Fruit fly (Drosophila melanogaster) whole organism, embryonic: Measurements from ENCODE around the gene Etfb.

Experiments
- Awh ChIP-seq: fragments of 200-800 bp; sonication (Bioruptor generic); IDR thresholded peaks from 2 replicates; pipeline ENCODE4, ENCODE4 v1.3.6; 2022; ENCODE audit warnings: missing biosample characterization, missing genetic modification characterization
- Blimp-1 ChIP-seq: fragments of 200-800 bp; sonication (Bioruptor generic); optimal IDR thresholded peaks from 3 replicates; lab custom pipeline; 2018; ENCODE audit warnings: missing biosample characterization, missing genetic modification characterization, mild to moderate bottlenecking, moderate library complexity, missing genetic modification reagents
- Bteb2 ChIP-seq: fragments of 200-800 bp; sonication (Bioruptor generic); optimal IDR thresholded peaks from 2 replicates; lab custom pipeline; 2016; ENCODE audit warnings: missing biosample characterization, missing genetic modification characterization
- CG10543 ChIP-seq: fragments of 200-800 bp; sonication (Bioruptor generic); optimal IDR thresholded peaks from 3 replicates; lab custom pipeline; 2017; ENCODE audit warnings: missing biosample characterization, mild to moderate bottlenecking, missing genetic modification characterization, moderate library complexity
- CG11504 ChIP-seq: fragments of 200-800 bp; sonication (Bioruptor generic); optimal IDR thresholded peaks from 3 replicates; lab custom pipeline; 2019; ENCODE audit warnings: missing biosample characterization, mild to moderate bottlenecking, missing genetic modification characterization, moderate library complexity
- CG11695 ChIP-seq: fragments of 200-800 bp; sonication (Bioruptor generic); IDR thresholded peaks from 3 replicates; pipeline ENCODE4 v1.3.6; 2022; ENCODE audit warnings: missing biosample characterization, missing genetic modification characterization
- CG12769 ChIP-seq: fragments of 200-800 bp; sonication (Bioruptor generic); optimal IDR thresholded peaks from 2 replicates; lab custom pipeline; 2019; ENCODE audit warnings: missing biosample characterization, mild to moderate bottlenecking, missing genetic modification characterization, moderate library complexity
- CG14710 ChIP-seq: fragments of 200-800 bp; sonication (Bioruptor generic); optimal IDR thresholded peaks from 3 replicates; lab custom pipeline; 2019; ENCODE audit warnings: missing biosample characterization, mild to moderate bottlenecking, missing genetic modification characterization, moderate library complexity
- CG14965 ChIP-seq: fragments of 200-800 bp; sonication (Bioruptor generic); optimal IDR thresholded peaks from 2 replicates; lab custom pipeline; 2016; ENCODE audit warnings: missing biosample characterization, missing genetic modification characterization, borderline replicate concordance
- CG1647 ChIP-seq: fragments of 200-800 bp; sonication (Bioruptor generic); optimal IDR thresholded peaks from 3 replicates; lab custom pipeline; 2016; ENCODE audit warnings: missing biosample characterization, missing genetic modification characterization
- CG2678 ChIP-seq: fragments of 200-800 bp; sonication (Bioruptor generic); optimal IDR thresholded peaks from 3 replicates; lab custom pipeline; 2019; ENCODE audit warnings: missing biosample characterization, mild to moderate bottlenecking, missing genetic modification characterization, moderate library complexity
- CG6654 ChIP-seq: fragments of 200-800 bp; sonication (Bioruptor generic); optimal IDR thresholded peaks from 2 replicates; lab custom pipeline; 2017; ENCODE audit warnings: missing biosample characterization, mild to moderate bottlenecking, missing genetic modification characterization
- CG7556 ChIP-seq: fragments of 200-800 bp; sonication (Bioruptor generic); optimal IDR thresholded peaks from 2 replicates; lab custom pipeline; 2017; ENCODE audit warnings: missing biosample characterization, mild to moderate bottlenecking, missing genetic modification characterization
- Chrac-16 ChIP-seq: fragments of 200-800 bp; sonication (Bioruptor generic); optimal IDR thresholded peaks from 3 replicates; lab custom pipeline; 2016; ENCODE audit warnings: missing biosample characterization, missing genetic modification characterization
- Fer1 ChIP-seq: fragments of 200-800 bp; sonication (Bioruptor generic); optimal IDR thresholded peaks from 2 replicates; lab custom pipeline; 2017; ENCODE audit warnings: missing biosample characterization, mild to moderate bottlenecking, missing genetic modification characterization
- HLHmδ ChIP-seq: fragments of 200-800 bp; sonication (Bioruptor generic); optimal IDR thresholded peaks from 2 replicates; lab custom pipeline; 2018; ENCODE audit warnings: missing biosample characterization, mild to moderate bottlenecking, missing genetic modification characterization, moderate library complexity
- Hey ChIP-seq: fragments of 200-800 bp; sonication (Bioruptor generic); optimal IDR thresholded peaks from 3 replicates; lab custom pipeline; 2018; ENCODE audit warnings: missing biosample characterization, mild to moderate bottlenecking, missing genetic modification characterization
- HmgZ ChIP-seq: fragments of 200-800 bp; sonication (Bioruptor generic); optimal IDR thresholded peaks from 2 replicates; lab custom pipeline; 2018; ENCODE audit warnings: missing biosample characterization, mild to moderate bottlenecking, missing genetic modification characterization
- Hmr ChIP-seq: fragments of 200-800 bp; sonication (Bioruptor generic); optimal IDR thresholded peaks from 3 replicates; lab custom pipeline; 2017; ENCODE audit warnings: mild to moderate bottlenecking, missing biosample characterization, missing genetic modification reagents, missing genetic modification characterization
- Lim3 ChIP-seq: fragments of 200-800 bp; sonication (Bioruptor generic); IDR thresholded peaks from 2 replicates; pipeline ENCODE4 v1.3.6; 2022; ENCODE audit warnings: missing biosample characterization, missing genetic modification characterization
- Neu2 ChIP-seq: fragments of 200-800 bp; sonication (Bioruptor generic); optimal IDR thresholded peaks from 3 replicates; lab custom pipeline; 2016; ENCODE audit warnings: missing biosample characterization, missing genetic modification characterization, borderline replicate concordance
- Oli ChIP-seq: fragments of 200-800 bp; sonication (Bioruptor generic); optimal IDR thresholded peaks from 2 replicates; lab custom pipeline; 2018; ENCODE audit warnings: missing biosample characterization, mild to moderate bottlenecking, missing genetic modification characterization, moderate library complexity
- Optix ChIP-seq: fragments of 200-800 bp; sonication (Bioruptor generic); IDR thresholded peaks from 3 replicates; pipeline ENCODE4 v1.3.6; 2022; ENCODE audit warnings: missing biosample characterization, missing genetic modification characterization
- Poxn ChIP-seq: fragments of 200-800 bp; sonication (Bioruptor generic); IDR thresholded peaks from 2 replicates; pipeline ENCODE4 v1.3.6; 2022; ENCODE audit warnings: missing biosample characterization, missing genetic modification characterization
- Side ChIP-seq: fragments of 200-800 bp; sonication (Bioruptor generic); optimal IDR thresholded peaks from 2 replicates; lab custom pipeline; 2016; ENCODE audit warnings: missing biosample characterization, missing genetic modification characterization
- Sox100B ChIP-seq: fragments of 200-800 bp; sonication (Bioruptor generic); optimal IDR thresholded peaks from 3 replicates; lab custom pipeline; 2018; ENCODE audit warnings: missing biosample characterization, mild to moderate bottlenecking, missing genetic modification characterization
- Xrp1 ChIP-seq: fragments of 200-800 bp; sonication (Bioruptor generic); IDR thresholded peaks from 2 replicates; pipeline ENCODE4 v1.3.6; 2022; ENCODE audit warnings: missing biosample characterization, missing genetic modification characterization
- az2 ChIP-seq: fragments of 200-800 bp; sonication (Bioruptor generic); optimal IDR thresholded peaks from 3 replicates; lab custom pipeline; 2016; ENCODE audit warnings: missing biosample characterization, missing genetic modification characterization
- chif ChIP-seq, 2 experiments: fragments of 200-800 bp; sonication (Bioruptor generic); optimal IDR thresholded peaks; 3 replicates each; lab custom pipeline; 2016; ENCODE audit warnings: missing biosample characterization in 2 of 2, missing genetic modification characterization in 2 of 2
- crp ChIP-seq, 2 experiments: fragments of 200-800 bp; sonication (Bioruptor generic); optimal IDR thresholded peaks; 2 replicates in 1 of 2; 3 replicates in 1 of 2; lab custom pipeline; 2017; ENCODE audit warnings: missing biosample characterization in 2 of 2, missing genetic modification characterization in 2 of 2, mild to moderate bottlenecking in 1 of 2, moderate library complexity in 1 of 2
- dati ChIP-seq: fragments of 200-800 bp; sonication (Bioruptor generic); IDR thresholded peaks from 2 replicates; pipeline ENCODE4 v1.3.6; 2022; ENCODE audit warnings: missing biosample characterization, missing genetic modification characterization
- dimm ChIP-seq: fragments of 200-800 bp; sonication (Bioruptor generic); IDR thresholded peaks from 2 replicates; pipeline ENCODE4 v1.3.6; 2022; ENCODE audit warnings: missing biosample characterization, missing genetic modification characterization
- dmrt99B ChIP-seq: fragments of 200-800 bp; sonication (Bioruptor generic); optimal IDR thresholded peaks from 2 replicates; lab custom pipeline; 2018; ENCODE audit warnings: missing biosample characterization, mild to moderate bottlenecking, missing genetic modification characterization, moderate library complexity
- lola ChIP-seq, 3 experiments: fragments of >200 bp in 2 of 3; fragments of 200-800 bp in 1 of 3; sonication (Bioruptor generic) in 1 of 3; optimal IDR thresholded peaks; 2 replicates each; lab custom pipeline; 2017 to 2019; ENCODE audit warnings: missing biosample characterization in 3 of 3, missing genetic modification characterization in 3 of 3, mild to moderate bottlenecking in 1 of 3, moderate library complexity in 1 of 3
- lov ChIP-seq, 2 experiments: fragments of 200-800 bp in 1 of 2; fragments of >200 bp in 1 of 2; sonication (Bioruptor generic) in 1 of 2; IDR thresholded peaks in 1 of 2; optimal IDR thresholded peaks in 1 of 2; 2 replicates in 1 of 2; 3 replicates in 1 of 2; pipeline versions ENCODE4 v1.3.6 to Lab custom; 2017 to 2022; ENCODE audit warnings: missing biosample characterization in 1 of 2, missing genetic modification characterization in 1 of 2
- sens-2 ChIP-seq: fragments of 200-800 bp; sonication (Bioruptor generic); IDR thresholded peaks from 2 replicates; pipeline ENCODE4 v1.3.6; 2022; ENCODE audit warnings: missing biosample characterization, missing genetic modification characterization
- seq ChIP-seq: fragments of 200-800 bp; sonication (Bioruptor generic); IDR thresholded peaks from 2 replicates; pipeline ENCODE4 v1.3.6; 2022; ENCODE audit warnings: missing biosample characterization, missing genetic modification characterization
- stc ChIP-seq: fragments of 200-800 bp; sonication (Bioruptor generic); IDR thresholded peaks from 2 replicates; pipeline ENCODE4 v1.3.6; 2022; ENCODE audit warnings: missing biosample characterization, missing genetic modification characterization
- tgo ChIP-seq: fragments of 200-800 bp; sonication (Bioruptor generic); IDR thresholded peaks from 3 replicates; pipeline ENCODE4 v1.3.6; 2022; ENCODE audit warnings: missing biosample characterization, missing genetic modification characterization
- ttk ChIP-seq: fragments of 200-800 bp; sonication (Bioruptor generic); IDR thresholded peaks from 2 replicates; pipeline ENCODE4 v2.1.2; 2022; ENCODE audit warnings: missing biosample characterization, missing genetic modification characterization

Gene Etfb

DNA sequence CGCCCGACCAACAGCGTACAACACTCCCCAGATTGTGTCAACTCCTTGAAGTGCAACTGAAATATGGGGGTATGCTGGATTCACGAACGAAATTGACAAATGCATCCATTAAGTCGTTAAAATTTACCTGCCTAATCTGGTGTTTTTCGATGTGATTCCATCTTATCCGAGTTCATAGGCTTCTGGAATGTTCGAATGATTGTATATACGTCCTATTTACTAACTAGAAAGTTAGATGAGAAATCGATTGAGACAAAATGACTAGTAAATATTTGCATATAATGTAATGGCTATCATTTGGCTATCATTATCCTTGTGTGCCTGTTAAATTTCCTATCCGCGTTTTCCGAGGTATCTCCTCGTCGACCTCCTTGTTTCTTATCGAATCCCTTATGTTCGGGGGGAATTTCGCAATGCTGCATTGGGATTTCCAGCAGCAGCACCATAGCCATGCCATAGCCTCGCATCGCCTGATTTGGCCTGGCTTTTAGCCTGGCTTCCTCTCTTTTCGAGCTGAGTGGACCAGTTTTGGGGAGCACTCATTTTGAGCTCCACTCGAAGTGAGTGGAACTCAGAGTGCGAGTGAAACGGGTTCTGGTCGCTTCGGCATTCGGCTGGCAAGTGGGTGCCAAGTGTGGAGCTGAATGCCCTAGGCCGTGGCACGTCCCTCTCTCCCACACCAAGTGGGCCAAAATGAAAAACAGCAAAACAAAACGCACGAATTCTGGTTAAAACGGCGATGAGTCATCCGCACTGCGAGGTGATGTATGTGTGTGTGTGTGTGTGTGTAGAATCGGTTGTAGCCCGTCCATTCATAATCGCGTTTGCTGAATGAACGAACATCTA is 24.4 kb downstream of the Etfb start (continued):
- TF ChIP-seq dmrt99B = no peak
- no peak for TF ChIP-seq CG2678 (tag; lab: Kevin White, UChicago)
- TF ChIP-seq HLHmδ (GFP tag; lab: Kevin White, UChicago) = no peak
- TF ChIP-seq Side (GFP tag; lab: Kevin White, UChicago) = no peak
- TF ChIP-seq CG11504 (tag; lab: Kevin White, UChicago) = no peak
- no peak for TF ChIP-seq Awh
- TF ChIP-seq ttk (GFP tag; lab: Robert Waterston, UW) = no peak
- no peak for TF ChIP-seq lov (optimal IDR thresholded peaks at IDR 0.05; lab: Kevin White, UChicago)
- TF ChIP-seq lov (GFP tag; IDR thresholded peaks at IDR 0.05; lab: Robert Waterston, UW) = no peak
- peak; percentile 27 for TF ChIP-seq CG10543 (GFP tag; lab: Kevin White, UChicago)
- no peak for TF ChIP-seq Optix (GFP tag; lab: Robert Waterston, UW)
- TF ChIP-seq CG14965 (GFP tag; lab: Kevin White, UChicago) = no peak
- TF ChIP-seq az2 = no peak
- TF ChIP-seq chif (GFP tag; optimal IDR thresholded peaks at IDR 0.05; lab: Kevin White, UChicago) = no peak
- TF ChIP-seq dati = no peak
- no peak for TF ChIP-seq Fer1 (GFP tag; lab: Kevin White, UChicago)
- no peak for TF ChIP-seq Lim3
- no peak for TF ChIP-seq Hey (tag; lab: Kevin White, UChicago)
- TF ChIP-seq CG7556 = no peak
- TF ChIP-seq Blimp-1 (GFP tag; lab: Kevin White, UChicago) = no peak
- TF ChIP-seq Chrac-16 (GFP tag; lab: Kevin White, UChicago) = no peak
- no peak for TF ChIP-seq Hmr (GFP tag; lab: Kevin White, UChicago)
- no peak for TF ChIP-seq CG11695 (GFP tag; lab: Robert Waterston, UW)
- no peak for TF ChIP-seq Oli (tag; lab: Kevin White, UChicago)
- no peak for TF ChIP-seq Poxn (GFP tag; lab: Robert Waterston, UW)
- TF ChIP-seq seq = no peak
- TF ChIP-seq CG12769 (tag; lab: Kevin White, UChicago) = peak; percentile 69
- TF ChIP-seq CG6654 (GFP tag; lab: Kevin White, UChicago) = no peak
- no peak for TF ChIP-seq Neu2 (GFP tag; lab: Kevin White, UChicago)
- no peak for TF ChIP-seq CG14710 (tag; lab: Kevin White, UChicago)
- TF ChIP-seq sens-2 (GFP tag; lab: Robert Waterston, UW) = no peak
- no peak for TF ChIP-seq Sox100B (GFP tag; lab: Kevin White, UChicago)
- TF ChIP-seq lola (GFP tag; optimal IDR thresholded peaks at IDR 0.05; lab: Kevin White, UChicago) = no peak
- no peak for TF ChIP-seq dimm
- no peak for TF ChIP-seq HmgZ (tag; lab: Kevin White, UChicago)
- TF ChIP-seq Bteb2 (GFP tag; lab: Kevin White, UChicago) = no peak
- no peak for TF ChIP-seq CG1647
- TF ChIP-seq Xrp1 (GFP tag; lab: Robert Waterston, UW) = no peak
- no peak for TF ChIP-seq stc (GFP tag; lab: Robert Waterston, UW)
- TF ChIP-seq crp (GFP tag; optimal IDR thresholded peaks at IDR 0.05; lab: Kevin White, UChicago) = no peak
- TF ChIP-seq tgo = no peak
